Worm (Caenorhabditis elegans) whole organism, L1 larva: ENCODE measurements around the gene elo-3.

Source experiments
- ama-1 ChIP-seq: fragments of 150-350 bp; optimal IDR thresholded peaks from 2 replicates; lab custom pipeline; 2014
- ces-1 ChIP-seq: fragments of 150-350 bp; optimal IDR thresholded peaks from 2 replicates; lab custom pipeline; 2014; ENCODE audit warnings: missing biosample characterization, missing genetic modification reagents, missing genetic modification characterization
- dpl-1 ChIP-seq, 3 experiments: fragments of 150-350 bp in 2 of 3; sonication (generic microtip) in 1 of 3; optimal IDR thresholded peaks; 2 replicates each; lab custom pipeline; 2014 to 2017; ENCODE audit warnings: missing biosample characterization in 3 of 3, missing genetic modification characterization in 3 of 3, missing genetic modification reagents in 3 of 3
- elt-2 ChIP-seq: sonication (generic microtip); optimal IDR thresholded peaks from 2 replicates; lab custom pipeline; 2016; ENCODE audit warnings: missing genetic modification characterization, mild to moderate bottlenecking, inconsistent platforms, missing compliant biosample characterization, missing genetic modification reagents
- elt-3 ChIP-seq, 6 experiments: fragments of 150-350 bp in 1 of 6; sonication (generic microtip); optimal IDR thresholded peaks; 2 replicates each; lab custom pipeline; 2017 to 2018; ENCODE audit warnings: missing biosample characterization in 6 of 6, missing genetic modification characterization in 6 of 6, inconsistent platforms in 1 of 6
- nhr-11 ChIP-seq: fragments of 150-350 bp; optimal IDR thresholded peaks from 2 replicates; lab custom pipeline; 2014; ENCODE audit warnings: missing biosample characterization, missing genetic modification characterization
- nhr-28 ChIP-seq: fragments of 150-350 bp; optimal IDR thresholded peaks from 2 replicates; lab custom pipeline; 2014; ENCODE audit warnings: missing biosample characterization, missing genetic modification characterization
- nhr-77 ChIP-seq: fragments of 150-350 bp; optimal IDR thresholded peaks from 2 replicates; lab custom pipeline; 2014; ENCODE audit warnings: missing biosample characterization, missing genetic modification characterization
- unc-62 ChIP-seq: fragments of 150-350 bp; optimal IDR thresholded peaks from 2 replicates; lab custom pipeline; 2014; ENCODE audit warnings: missing biosample characterization, missing genetic modification reagents, missing genetic modification characterization

DNA sequence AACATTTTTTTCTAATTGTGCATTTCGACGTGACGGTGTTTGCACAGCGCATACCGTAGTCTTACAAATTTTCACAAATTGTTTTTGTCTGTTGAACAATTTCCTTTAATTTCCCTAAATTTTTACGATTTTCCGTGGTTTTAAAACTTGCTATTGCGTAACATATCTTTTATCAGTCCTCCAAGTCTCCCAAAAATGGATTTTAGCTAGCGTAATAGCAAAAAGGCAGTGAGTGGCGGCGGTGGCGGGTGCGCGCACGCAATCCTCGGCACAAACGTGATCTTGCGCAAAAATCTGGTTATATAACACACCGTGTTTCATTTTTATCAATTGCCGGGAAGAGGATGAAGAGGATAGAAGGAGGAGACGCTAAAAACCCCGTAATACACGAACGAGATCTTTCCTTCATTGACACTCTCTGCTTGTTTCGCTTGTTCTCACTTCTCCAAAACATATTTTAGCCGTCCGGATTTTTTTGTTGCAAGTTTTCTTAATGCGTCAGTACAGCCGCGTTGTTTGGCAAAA lies 1.2 kb upstream of the elo-3 start:
- TF ChIP-seq ces-1 (GFP tag; lab: Kevin White, UChicago) (no peak), ama-1 (no peak), unc-62 (no peak), nhr-11 (tag; lab: Kevin White, UChicago) (no peak), nhr-77 (tag; lab: Kevin White, UChicago) (no peak), elt-2 (tag; lab: Kevin White, UChicago) (no peak), dpl-1 (GFP tag; optimal IDR thresholded peaks at IDR 0.05; lab: Kevin White, UChicago) (no peak), nhr-28 (tag; lab: Kevin White, UChicago) (no peak), elt-3 (tag; optimal IDR thresholded peaks at IDR 0.05; lab: Kevin White, UChicago) (no peak)
